Fruit fly (Drosophila melanogaster): ENCODE results near the gene CG13038.

The CG13038 gene

dm6 chr3L:16361200-16361815 is 33.6 kb upstream of the CG13038 start:
- no peak for TF ChIP-seq bab1 (GFP tag; optimal IDR thresholded peaks at IDR 0.05)
- TF ChIP-seq pad (GFP tag; optimal IDR thresholded peaks at IDR 0.05): no peak
- no peak for TF ChIP-seq CG7101 (tag; optimal IDR thresholded peaks at IDR 0.05)
- TF ChIP-seq CG5204 (GFP tag; optimal IDR thresholded peaks at IDR 0.05): no peak
- no peak for TF ChIP-seq CG7045 (GFP tag; optimal IDR thresholded peaks at IDR 0.05)
- TF ChIP-seq toe (GFP tag; optimal IDR thresholded peaks at IDR 0.05): no peak
- TF ChIP-seq CG14711 (tag; optimal IDR thresholded peaks at IDR 0.05): no peak
- TF ChIP-seq ovo (GFP tag; optimal IDR thresholded peaks at IDR 0.05): no peak
- TF ChIP-seq CG11617 (GFP tag; optimal IDR thresholded peaks at IDR 0.05): no peak
- no peak for TF ChIP-seq Crg-1 (GFP tag; optimal IDR thresholded peaks at IDR 0.05)
- TF ChIP-seq kay (GFP tag; ENCODE audit: borderline replicate concordance): no peak
- no peak for TF ChIP-seq Hr96 (GFP tag; optimal IDR thresholded peaks at IDR 0.05)
- no peak for TF ChIP-seq Mnt (GFP tag; optimal IDR thresholded peaks at IDR 0.05)
- no peak for TF ChIP-seq CG1620 (GFP tag; optimal IDR thresholded peaks at IDR 0.05)
- TF ChIP-seq cnc (optimal IDR thresholded peaks at IDR 0.05): no peak

dm6 chr3L:16359795-16360194 is 32.1 kb upstream of the CG13038 start:
- no peak for TF ChIP-seq Clk (GFP tag; optimal IDR thresholded peaks at IDR 0.05)
- no peak for TF ChIP-seq bab1 (GFP tag; optimal IDR thresholded peaks at IDR 0.05)
- TF ChIP-seq CG12768 (GFP tag; optimal IDR thresholded peaks at IDR 0.05): peak; percentile 39
- TF ChIP-seq kay (GFP tag; ENCODE audit: borderline replicate concordance): peak; percentile 92
- TF ChIP-seq CG7101 (tag; optimal IDR thresholded peaks at IDR 0.05): no peak

dm6 chr3L:16359219-16359748 is 31.6 kb upstream of the CG13038 start, which contains the start of gene ringer:
Gene ringer (minus strand): TSS chr3L:16359428.
- no peak for TF ChIP-seq toe (GFP tag; optimal IDR thresholded peaks at IDR 0.05)
- TF ChIP-seq CG33017 (tag; optimal IDR thresholded peaks at IDR 0.05): peak; percentile 43

- TF ChIP-seq Clk (GFP tag; optimal IDR thresholded peaks at IDR 0.05): no peak
- TF ChIP-seq CG7101 (tag; optimal IDR thresholded peaks at IDR 0.05): no peak
- no peak for TF ChIP-seq CG12768 (GFP tag; optimal IDR thresholded peaks at IDR 0.05)
- no peak for TF ChIP-seq CG1620 (GFP tag; optimal IDR thresholded peaks at IDR 0.05)
- TF ChIP-seq cic (GFP tag; optimal IDR thresholded peaks at IDR 0.05): no peak
- no peak for TF ChIP-seq bab1 (GFP tag; optimal IDR thresholded peaks at IDR 0.05)
- no peak for TF ChIP-seq CG14711 (tag; optimal IDR thresholded peaks at IDR 0.05)
- TF ChIP-seq cnc (optimal IDR thresholded peaks at IDR 0.05): no peak
- TF ChIP-seq pad (GFP tag; optimal IDR thresholded peaks at IDR 0.05): no peak
- no peak for TF ChIP-seq CG5204 (GFP tag; optimal IDR thresholded peaks at IDR 0.05)
- no peak for TF ChIP-seq Crg-1 (GFP tag; optimal IDR thresholded peaks at IDR 0.05)
Measured at dm6 chr3L:16357860-16358259, 30.2 kb upstream of the CG13038 start.

- TF ChIP-seq toe (GFP tag; optimal IDR thresholded peaks at IDR 0.05): no peak
- no peak for TF ChIP-seq CG1620 (GFP tag; optimal IDR thresholded peaks at IDR 0.05)
- no peak for TF ChIP-seq cnc (optimal IDR thresholded peaks at IDR 0.05)
- no peak for TF ChIP-seq Mnt (GFP tag; optimal IDR thresholded peaks at IDR 0.05)
- TF ChIP-seq Clk (GFP tag; optimal IDR thresholded peaks at IDR 0.05): no peak
- TF ChIP-seq CG7045 (GFP tag; optimal IDR thresholded peaks at IDR 0.05): no peak
- TF ChIP-seq CG5204 (GFP tag; optimal IDR thresholded peaks at IDR 0.05): no peak
Measured at dm6 chr3L:16357187-16357728, 29.6 kb upstream of the CG13038 start.

- TF ChIP-seq CG1620 (GFP tag; optimal IDR thresholded peaks at IDR 0.05) (no peak), Hr96 (GFP tag; optimal IDR thresholded peaks at IDR 0.05) (no peak), bab1 (GFP tag; optimal IDR thresholded peaks at IDR 0.05) (no peak), ovo (GFP tag; optimal IDR thresholded peaks at IDR 0.05) (no peak), Mnt (GFP tag; optimal IDR thresholded peaks at IDR 0.05) (peak; percentile 14), CG11617 (GFP tag; optimal IDR thresholded peaks at IDR 0.05) (no peak), kay (GFP tag; ENCODE audit: borderline replicate concordance) (peak; percentile 88), cic (GFP tag; optimal IDR thresholded peaks at IDR 0.05) (no peak), CG7101 (tag; optimal IDR thresholded peaks at IDR 0.05) (peak; percentile 13), CG33017 (tag; optimal IDR thresholded peaks at IDR 0.05) (peak; percentile 7), CG12768 (GFP tag; optimal IDR thresholded peaks at IDR 0.05) (peak; percentile 18), pad (GFP tag; optimal IDR thresholded peaks at IDR 0.05) (no peak)
Measured at dm6 chr3L:16356171-16356765, 28.6 kb upstream of the CG13038 start.

- no peak for TF ChIP-seq CG7101 (tag; optimal IDR thresholded peaks at IDR 0.05)
- TF ChIP-seq CG5204 (GFP tag; optimal IDR thresholded peaks at IDR 0.05): no peak
- TF ChIP-seq CG7045 (GFP tag; optimal IDR thresholded peaks at IDR 0.05): no peak
Measured at dm6 chr3L:16354197-16354596, 26.5 kb upstream of the CG13038 start, which contains the start of gene Pdh. Gene Pdh (minus strand): TSS chr3L:16354297.

Data from whole organism, adult.